In genomic region chr3L:14354285-14355092, dm6 we compare ENCODE assay signal across 1 fruit fly cellular context.
TF ChIP-seq lines count a peak whose summit lies in the region.

No protein-coding gene starts in this region.

TF ChIP-seq in whole organism, embryonic, 481 proteins besides CTCF, POLR2A, EP300 and RAD21 (continued from another document and continues in another):
- no peak for TF ChIP-seq dati (GFP tag; IDR thresholded peaks at IDR 0.05; lab: Robert Waterston, UW)
- peak; percentile 3 for TF ChIP-seq Hsf (GFP tag; optimal IDR thresholded peaks at IDR 0.05; lab: Kevin White, UChicago)
- no peak for TF ChIP-seq Fer3 (tag; optimal IDR thresholded peaks at IDR 0.05; lab: Kevin White, UChicago)
- peak; percentile 26 for TF ChIP-seq PHDP (tag; optimal IDR thresholded peaks at IDR 0.05; lab: Kevin White, UChicago)
- TF ChIP-seq scrt (GFP tag; optimal IDR thresholded peaks at IDR 0.05; lab: Kevin White, UChicago): peak; percentile 3
- TF ChIP-seq pan (optimal IDR thresholded peaks at IDR 0.05; lab: Kevin White, UChicago): no peak
- TF ChIP-seq pan (GFP tag; optimal IDR thresholded peaks at IDR 0.05 in 1 of 2, IDR thresholded peaks at IDR 0.05 in 1 of 2): peak in 1 of 2 experiments; percentile 9
- TF ChIP-seq aop (GFP tag; IDR thresholded peaks at IDR 0.05; lab: Robert Waterston, UW): no peak
- TF ChIP-seq Dad (GFP tag; optimal IDR thresholded peaks at IDR 0.05; lab: Kevin White, UChicago): no peak
- TF ChIP-seq CG16815 (GFP tag; optimal IDR thresholded peaks at IDR 0.05; lab: Kevin White, UChicago): no peak
- no peak for TF ChIP-seq peb (GFP tag; IDR thresholded peaks at IDR 0.05; lab: Robert Waterston, UW)
- no peak for TF ChIP-seq CG1647 (GFP tag; optimal IDR thresholded peaks at IDR 0.05; lab: Kevin White, UChicago)
- TF ChIP-seq D19A (tag; optimal IDR thresholded peaks at IDR 0.05; lab: Kevin White, UChicago): peak; percentile 38
- TF ChIP-seq CG43689 (GFP tag; IDR thresholded peaks at IDR 0.05; lab: Robert Waterston, UW): no peak
- TF ChIP-seq Oaz (GFP tag; IDR thresholded peaks at IDR 0.05; lab: Robert Waterston, UW): no peak
- no peak for TF ChIP-seq E2f1 (GFP tag; IDR thresholded peaks at IDR 0.05; lab: Robert Waterston, UW)
- no peak for TF ChIP-seq CG8388 (GFP tag; optimal IDR thresholded peaks at IDR 0.05; lab: Kevin White, UChicago)
- no peak for TF ChIP-seq CG18011 (GFP tag; optimal IDR thresholded peaks at IDR 0.05; lab: Kevin White, UChicago)
- no peak for TF ChIP-seq HLH4C (GFP tag; IDR thresholded peaks at IDR 0.05; lab: Robert Waterston, UW; ENCODE audit: partially characterized antibody)
- TF ChIP-seq CG12299 (tag; optimal IDR thresholded peaks at IDR 0.05; lab: Kevin White, UChicago): no peak
- no peak for TF ChIP-seq CG30020 (tag; optimal IDR thresholded peaks at IDR 0.05; lab: Kevin White, UChicago)
- no peak for TF ChIP-seq dysf (GFP tag; IDR thresholded peaks at IDR 0.05; lab: Robert Waterston, UW)
- peak; percentile 26 for TF ChIP-seq MTF-1 (GFP tag; optimal IDR thresholded peaks at IDR 0.05; lab: Kevin White, UChicago; ENCODE audit: borderline replicate concordance)
- TF ChIP-seq CG2678 (tag; optimal IDR thresholded peaks at IDR 0.05; lab: Kevin White, UChicago): peak; percentile 45
- no peak for TF ChIP-seq fru (optimal IDR thresholded peaks at IDR 0.05; lab: Kevin White, UChicago)
- TF ChIP-seq Bdp1 (GFP tag; optimal IDR thresholded peaks at IDR 0.05; lab: Kevin White, UChicago): no peak
- TF ChIP-seq slbo (GFP tag; IDR thresholded peaks at IDR 0.05; lab: Robert Waterston, UW): no peak
- TF ChIP-seq odd (GFP tag; optimal IDR thresholded peaks at IDR 0.05; lab: Kevin White, UChicago): peak; percentile 7
- TF ChIP-seq Gug (GFP tag; IDR thresholded peaks at IDR 0.05; lab: Robert Waterston, UW): no peak
- TF ChIP-seq CG17568 (GFP tag; optimal IDR thresholded peaks at IDR 0.05; lab: Kevin White, UChicago): peak; percentile 46
- TF ChIP-seq Med (GFP tag; lab: Kevin White, UChicago): peak; percentile 88
- TF ChIP-seq prd (optimal IDR thresholded peaks at IDR 0.05; lab: Kevin White, UChicago): no peak
- no peak for TF ChIP-seq prd (GFP tag; IDR thresholded peaks at IDR 0.05; lab: Robert Waterston, UW)
- no peak for TF ChIP-seq CG6854 (GFP tag; optimal IDR thresholded peaks at IDR 0.05; lab: Kevin White, UChicago)
- TF ChIP-seq lilli (GFP tag; optimal IDR thresholded peaks at IDR 0.05; lab: Kevin White, UChicago): no peak
- TF ChIP-seq Usf (GFP tag; optimal IDR thresholded peaks at IDR 0.05; lab: Kevin White, UChicago): no peak
- no peak for TF ChIP-seq ewg (GFP tag; optimal IDR thresholded peaks at IDR 0.05; lab: Kevin White, UChicago)
- peak; percentile 44 for TF ChIP-seq CG18599 (GFP tag; optimal IDR thresholded peaks at IDR 0.05; lab: Kevin White, UChicago)
- TF ChIP-seq CG15601 (tag; optimal IDR thresholded peaks at IDR 0.05; lab: Kevin White, UChicago): peak; percentile 50
- no peak for TF ChIP-seq CG34376 (GFP tag; optimal IDR thresholded peaks at IDR 0.05; lab: Kevin White, UChicago)
- no peak for TF ChIP-seq sna (GFP tag; IDR thresholded peaks at IDR 0.05; lab: Robert Waterston, UW; ENCODE audit: partially characterized antibody)
- TF ChIP-seq CG17359 (tag; optimal IDR thresholded peaks at IDR 0.05; lab: Kevin White, UChicago): peak; percentile 27
- TF ChIP-seq Dfd (GFP tag; optimal IDR thresholded peaks at IDR 0.05; lab: Kevin White, UChicago): no peak
- TF ChIP-seq ems (GFP tag; optimal IDR thresholded peaks at IDR 0.05; lab: Kevin White, UChicago): no peak
- TF ChIP-seq nerfin-2 (GFP tag; IDR thresholded peaks at IDR 0.05; lab: Robert Waterston, UW; ENCODE audit: partially characterized antibody): no peak
- TF ChIP-seq Sox102F (GFP tag; optimal IDR thresholded peaks at IDR 0.05; lab: Kevin White, UChicago): peak; percentile 9
- no peak for TF ChIP-seq ttk (GFP tag; IDR thresholded peaks at IDR 0.05; lab: Robert Waterston, UW)
- TF ChIP-seq CG9876 (GFP tag; optimal IDR thresholded peaks at IDR 0.05; lab: Kevin White, UChicago): no peak
- no peak for TF ChIP-seq CkIIα-i1 (GFP tag; IDR thresholded peaks at IDR 0.05; lab: Robert Waterston, UW)
- TF ChIP-seq CG7372 (GFP tag; IDR thresholded peaks at IDR 0.05; lab: Robert Waterston, UW): no peak
- no peak for TF ChIP-seq Spps (tag; optimal IDR thresholded peaks at IDR 0.05; lab: Kevin White, UChicago)
- TF ChIP-seq D (optimal IDR thresholded peaks at IDR 0.05; lab: Kevin White, UChicago): no peak
- TF ChIP-seq D (GFP tag; optimal IDR thresholded peaks at IDR 0.05; lab: Kevin White, UChicago): peak; percentile 46
- TF ChIP-seq bcd (GFP tag; optimal IDR thresholded peaks at IDR 0.05; lab: Kevin White, UChicago): no peak
- no peak for TF ChIP-seq CG34422 (GFP tag; IDR thresholded peaks at IDR 0.05; lab: Robert Waterston, UW)
- TF ChIP-seq zen (tag; optimal IDR thresholded peaks at IDR 0.05; lab: Kevin White, UChicago): no peak
- TF ChIP-seq sim (GFP tag; IDR thresholded peaks at IDR 0.05; lab: Robert Waterston, UW): 0 out of 2 replicates have a peak, but pooled peaks have one; percentile 13
- TF ChIP-seq kay (GFP tag; optimal IDR thresholded peaks at IDR 0.05; lab: Kevin White, UChicago): no peak
- TF ChIP-seq Hr3 (GFP tag; optimal IDR thresholded peaks at IDR 0.05; lab: Kevin White, UChicago): peak; percentile 14
- no peak for TF ChIP-seq CG31388 (GFP tag; optimal IDR thresholded peaks at IDR 0.05; lab: Kevin White, UChicago)
- peak; percentile 32 for TF ChIP-seq CG1529 (GFP tag; optimal IDR thresholded peaks at IDR 0.05; lab: Kevin White, UChicago)
- peak; percentile 29 for TF ChIP-seq ATbp (GFP tag; optimal IDR thresholded peaks at IDR 0.05; lab: Kevin White, UChicago)
- peak; percentile 30 for TF ChIP-seq Sox100B (GFP tag; optimal IDR thresholded peaks at IDR 0.05; lab: Kevin White, UChicago)
- TF ChIP-seq CG11504 (tag; optimal IDR thresholded peaks at IDR 0.05; lab: Kevin White, UChicago): peak; percentile 44
- no peak for TF ChIP-seq CG11456 (GFP tag; IDR thresholded peaks at IDR 0.05; lab: Robert Waterston, UW)
- no peak for TF ChIP-seq corto (GFP tag; optimal IDR thresholded peaks at IDR 0.05; lab: Kevin White, UChicago)
- TF ChIP-seq chn (GFP tag; optimal IDR thresholded peaks at IDR 0.05; lab: Kevin White, UChicago): no peak
- no peak for TF ChIP-seq tna (GFP tag; IDR thresholded peaks at IDR 0.05; lab: Robert Waterston, UW; ENCODE audit: partially characterized antibody)
- no peak for TF ChIP-seq ranshi (GFP tag; IDR thresholded peaks at IDR 0.05; lab: Robert Waterston, UW)
- TF ChIP-seq CG8281 (tag; optimal IDR thresholded peaks at IDR 0.05; lab: Kevin White, UChicago): no peak
- no peak for TF ChIP-seq so (GFP tag; IDR thresholded peaks at IDR 0.05; lab: Robert Waterston, UW)
- no peak for TF ChIP-seq chif (GFP tag; optimal IDR thresholded peaks at IDR 0.05; lab: Kevin White, UChicago)
- TF ChIP-seq insv (GFP tag; optimal IDR thresholded peaks at IDR 0.05; lab: Kevin White, UChicago): no peak
- 0 out of 3 replicates have a peak, but pooled peaks have one; percentile 23 for TF ChIP-seq CG17361 (GFP tag; IDR thresholded peaks at IDR 0.05; lab: Robert Waterston, UW)
- TF ChIP-seq CG14965 (GFP tag; optimal IDR thresholded peaks at IDR 0.05; lab: Kevin White, UChicago; ENCODE audit: borderline replicate concordance): no peak
- TF ChIP-seq CG3726 (GFP tag; IDR thresholded peaks at IDR 0.05; lab: Robert Waterston, UW): no peak
- TF ChIP-seq CG16779 (GFP tag; IDR thresholded peaks at IDR 0.05; lab: Robert Waterston, UW): no peak
- TF ChIP-seq knrl (GFP tag; IDR thresholded peaks at IDR 0.05; lab: Robert Waterston, UW; ENCODE audit: partially characterized antibody): no peak
- no peak for TF ChIP-seq CG30403 (GFP tag; optimal IDR thresholded peaks at IDR 0.05; lab: Kevin White, UChicago)
- no peak for TF ChIP-seq tio (GFP tag; optimal IDR thresholded peaks at IDR 0.05; lab: Kevin White, UChicago)
- no peak for TF ChIP-seq hb (GFP tag; IDR thresholded peaks at IDR 0.05; lab: Robert Waterston, UW; ENCODE audit: partially characterized antibody)
- no peak for TF ChIP-seq br (optimal IDR thresholded peaks at IDR 0.05; lab: Kevin White, UChicago)
- TF ChIP-seq CG32532 (GFP tag; IDR thresholded peaks at IDR 0.05; lab: Robert Waterston, UW): no peak
- TF ChIP-seq Asciz (GFP tag; optimal IDR thresholded peaks at IDR 0.05; lab: Kevin White, UChicago): peak; percentile 61
- no peak for TF ChIP-seq CG4730 (GFP tag; IDR thresholded peaks at IDR 0.05; lab: Robert Waterston, UW)
- no peak for TF ChIP-seq BEAF-32 (GFP tag; optimal IDR thresholded peaks at IDR 0.05; lab: Kevin White, UChicago)
- peak; percentile 13 for TF ChIP-seq unpg (GFP tag; optimal IDR thresholded peaks at IDR 0.05; lab: Kevin White, UChicago)
- no peak for TF ChIP-seq lbe (GFP tag; optimal IDR thresholded peaks at IDR 0.05; lab: Kevin White, UChicago)
- no peak for TF ChIP-seq CG7987 (GFP tag; optimal IDR thresholded peaks at IDR 0.05; lab: Kevin White, UChicago)
- no peak for TF ChIP-seq CG4707 (GFP tag; optimal IDR thresholded peaks at IDR 0.05; lab: Kevin White, UChicago)
- no peak for TF ChIP-seq Fer2 (tag; optimal IDR thresholded peaks at IDR 0.05; lab: Kevin White, UChicago)
- no peak for TF ChIP-seq Myb (GFP tag; optimal IDR thresholded peaks at IDR 0.05; lab: Kevin White, UChicago)
- no peak for TF ChIP-seq ERR (GFP tag; optimal IDR thresholded peaks at IDR 0.05; lab: Kevin White, UChicago)
- peak; percentile 1 for TF ChIP-seq exex (tag; optimal IDR thresholded peaks at IDR 0.05; lab: Kevin White, UChicago)
- no peak for TF ChIP-seq jigr1 (GFP tag; IDR thresholded peaks at IDR 0.05; lab: Robert Waterston, UW)
- TF ChIP-seq dmrt11E (tag; optimal IDR thresholded peaks at IDR 0.05; lab: Kevin White, UChicago): peak; percentile 38
- no peak for TF ChIP-seq CG3838 (GFP tag; optimal IDR thresholded peaks at IDR 0.05; lab: Kevin White, UChicago)
- TF ChIP-seq caup (GFP tag; optimal IDR thresholded peaks at IDR 0.05; lab: Kevin White, UChicago; ENCODE audit: severe bottlenecking): no peak
- TF ChIP-seq CG9215 (GFP tag; IDR thresholded peaks at IDR 0.05; lab: Robert Waterston, UW): no peak
- peak; percentile 15 for TF ChIP-seq Xbp1 (GFP tag; optimal IDR thresholded peaks at IDR 0.05; lab: Kevin White, UChicago)
- peak; percentile 30 for TF ChIP-seq oc (tag; optimal IDR thresholded peaks at IDR 0.05; lab: Kevin White, UChicago)
- no peak for TF ChIP-seq org-1 (GFP tag; optimal IDR thresholded peaks at IDR 0.05; lab: Kevin White, UChicago)
- TF ChIP-seq pros (GFP tag; optimal IDR thresholded peaks at IDR 0.05; lab: Kevin White, UChicago): no peak
- no peak for TF ChIP-seq YL-1 (GFP tag; optimal IDR thresholded peaks at IDR 0.05; lab: Kevin White, UChicago)
- TF ChIP-seq CG33213 (GFP tag; optimal IDR thresholded peaks at IDR 0.05; lab: Kevin White, UChicago): no peak
- no peak for TF ChIP-seq cad (GFP tag; optimal IDR thresholded peaks at IDR 0.05; lab: Kevin White, UChicago)
- TF ChIP-seq CG7745 (tag; optimal IDR thresholded peaks at IDR 0.05; lab: Kevin White, UChicago): no peak
- TF ChIP-seq D19B (GFP tag; optimal IDR thresholded peaks at IDR 0.05; lab: Kevin White, UChicago): no peak
- TF ChIP-seq CG15011 (GFP tag; optimal IDR thresholded peaks at IDR 0.05; lab: Kevin White, UChicago): no peak
- peak; percentile 15 for TF ChIP-seq CG5180 (GFP tag; optimal IDR thresholded peaks at IDR 0.05; lab: Kevin White, UChicago)
- no peak for TF ChIP-seq CG11695 (GFP tag; IDR thresholded peaks at IDR 0.05; lab: Robert Waterston, UW)
- TF ChIP-seq CG4424 (GFP tag; optimal IDR thresholded peaks at IDR 0.05; lab: Kevin White, UChicago): no peak
- TF ChIP-seq Dip3 (GFP tag; optimal IDR thresholded peaks at IDR 0.05; lab: Kevin White, UChicago): no peak
- TF ChIP-seq gfzf (GFP tag; optimal IDR thresholded peaks at IDR 0.05; lab: Kevin White, UChicago): no peak
- TF ChIP-seq CG12071 (GFP tag; optimal IDR thresholded peaks at IDR 0.05; lab: Kevin White, UChicago): peak; percentile 22
- TF ChIP-seq Pdp1 (GFP tag; optimal IDR thresholded peaks at IDR 0.05; lab: Kevin White, UChicago): peak in 1 of 2 experiments; percentile 42
- TF ChIP-seq Vsx1 (GFP tag; optimal IDR thresholded peaks at IDR 0.05; lab: Kevin White, UChicago): peak; percentile 48
- no peak for TF ChIP-seq CG6175 (GFP tag; IDR thresholded peaks at IDR 0.05; lab: Robert Waterston, UW)
- TF ChIP-seq Eip74EF (GFP tag; optimal IDR thresholded peaks at IDR 0.05; lab: Kevin White, UChicago): peak in 1 of 2 experiments; percentile 2
- no peak for TF ChIP-seq dan (GFP tag; IDR thresholded peaks at IDR 0.05; lab: Robert Waterston, UW)
- no peak for TF ChIP-seq CG4360 (GFP tag; IDR thresholded peaks at IDR 0.05; lab: Robert Waterston, UW)
- peak; percentile 43 for TF ChIP-seq CG6813 (GFP tag; optimal IDR thresholded peaks at IDR 0.05; lab: Kevin White, UChicago)
- no peak for TF ChIP-seq CG4404 (GFP tag; IDR thresholded peaks at IDR 0.05; lab: Robert Waterston, UW)
- peak; percentile 12 for TF ChIP-seq stwl (tag; optimal IDR thresholded peaks at IDR 0.05; lab: Kevin White, UChicago)
- no peak for TF ChIP-seq tup (GFP tag; optimal IDR thresholded peaks at IDR 0.05; lab: Kevin White, UChicago)
- TF ChIP-seq Chrac-16 (GFP tag; optimal IDR thresholded peaks at IDR 0.05; lab: Kevin White, UChicago): no peak
- TF ChIP-seq B-H1 (GFP tag; IDR thresholded peaks at IDR 0.05; lab: Robert Waterston, UW): no peak
- no peak for TF ChIP-seq CrebB (tag; optimal IDR thresholded peaks at IDR 0.05; lab: Kevin White, UChicago)
- TF ChIP-seq Dref (GFP tag; IDR thresholded peaks at IDR 0.05; lab: Robert Waterston, UW): no peak
- no peak for TF ChIP-seq CG2129 (GFP tag; IDR thresholded peaks at IDR 0.05; lab: Robert Waterston, UW; ENCODE audit: partially characterized antibody)
- TF ChIP-seq CG4328 (GFP tag; optimal IDR thresholded peaks at IDR 0.05; lab: Kevin White, UChicago): no peak
- TF ChIP-seq stc (GFP tag; IDR thresholded peaks at IDR 0.05; lab: Robert Waterston, UW): no peak
- TF ChIP-seq CG13424 (tag; optimal IDR thresholded peaks at IDR 0.05; lab: Kevin White, UChicago): peak; percentile 10
- no peak for TF ChIP-seq CG11696 (GFP tag; IDR thresholded peaks at IDR 0.05; lab: Robert Waterston, UW)
- no peak for TF ChIP-seq CG17802 (tag; optimal IDR thresholded peaks at IDR 0.05; lab: Kevin White, UChicago)
- peak; percentile 20 for TF ChIP-seq CoRest (tag; optimal IDR thresholded peaks at IDR 0.05; lab: Kevin White, UChicago)
- TF ChIP-seq Nf-YA (GFP tag; IDR thresholded peaks at IDR 0.05; lab: Robert Waterston, UW): no peak
- TF ChIP-seq CG18262 (tag; optimal IDR thresholded peaks at IDR 0.05; lab: Kevin White, UChicago): peak; percentile 40
